Worm (Caenorhabditis elegans) whole organism, mixed stage, embryonic: Measurements from ENCODE around the gene mtr-4.

Experiments used
- M03D4.4 ChIP-seq: sonication (generic microtip); optimal IDR thresholded peaks from 2 replicates; lab custom pipeline; 2017; ENCODE audit warnings: mild to moderate bottlenecking, missing genetic modification characterization, missing compliant biosample characterization
- ces-1 ChIP-seq: fragments of 150-350 bp; optimal IDR thresholded peaks from 2 replicates; lab custom pipeline; 2014; ENCODE audit warnings: missing biosample characterization, missing genetic modification reagents, missing genetic modification characterization
- elt-1 ChIP-seq: sonication (generic microtip); optimal IDR thresholded peaks from 2 replicates; lab custom pipeline; 2017; ENCODE audit warnings: missing genetic modification characterization, mild to moderate bottlenecking, missing compliant biosample characterization, antibody characterized with exemption, moderate library complexity, borderline replicate concordance; ENCODE audit not compliant: insufficient read depth
- mep-1 ChIP-seq: fragments of 150-350 bp; optimal IDR thresholded peaks from 2 replicates; lab custom pipeline; 2017; ENCODE audit warnings: missing biosample characterization, missing genetic modification reagents, missing genetic modification characterization, inconsistent platforms
- nhr-237 ChIP-seq: fragments of 150-350 bp; optimal IDR thresholded peaks from 2 replicates; lab custom pipeline; 2014; ENCODE audit warnings: missing biosample characterization, missing genetic modification characterization
- nhr-76 ChIP-seq: sonication (generic microtip); optimal IDR thresholded peaks from 2 replicates; lab custom pipeline; 2017; ENCODE audit warnings: missing biosample characterization, missing genetic modification characterization
- unc-62 ChIP-seq: fragments of 150-350 bp; optimal IDR thresholded peaks from 2 replicates; lab custom pipeline; 2014; ENCODE audit warnings: missing biosample characterization, missing genetic modification reagents, missing genetic modification characterization

DNA sequence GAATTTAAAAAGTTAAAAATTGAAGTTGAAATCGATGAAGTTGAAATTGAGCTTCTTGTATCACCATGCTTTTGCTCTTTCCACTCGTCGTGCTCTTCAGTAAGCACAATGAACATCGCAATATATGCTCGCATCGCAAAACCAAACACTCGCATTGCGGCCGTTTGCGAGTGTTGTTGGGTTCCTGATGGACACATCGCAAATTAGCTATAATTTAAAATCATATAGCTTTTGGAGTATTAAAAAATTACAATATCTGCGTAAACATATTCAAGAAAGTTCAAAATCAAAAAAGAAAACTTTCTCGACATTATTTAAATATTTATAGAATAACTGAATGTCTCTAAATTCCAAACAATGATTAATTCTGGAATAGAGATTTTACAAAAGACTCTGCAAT, 16.6 kb downstream of the mtr-4 start, which contains the start of gene K07F5.17:
- TF ChIP-seq nhr-237 (tag; lab: Kevin White, UChicago) (no peak), nhr-76 (tag; lab: Kevin White, UChicago) (no peak), M03D4.4 (no peak), unc-62 (GFP tag; lab: Kevin White, UChicago) (no peak), mep-1 (tag; lab: Kevin White, UChicago) (no peak), elt-1 (tag; lab: Kevin White, UChicago) (no peak), ces-1 (GFP tag; lab: Kevin White, UChicago) (no peak)
